Worm (Caenorhabditis elegans): ENCODE measurements around the gene pdhb-1.

Gene pdhb-1

DNA sequence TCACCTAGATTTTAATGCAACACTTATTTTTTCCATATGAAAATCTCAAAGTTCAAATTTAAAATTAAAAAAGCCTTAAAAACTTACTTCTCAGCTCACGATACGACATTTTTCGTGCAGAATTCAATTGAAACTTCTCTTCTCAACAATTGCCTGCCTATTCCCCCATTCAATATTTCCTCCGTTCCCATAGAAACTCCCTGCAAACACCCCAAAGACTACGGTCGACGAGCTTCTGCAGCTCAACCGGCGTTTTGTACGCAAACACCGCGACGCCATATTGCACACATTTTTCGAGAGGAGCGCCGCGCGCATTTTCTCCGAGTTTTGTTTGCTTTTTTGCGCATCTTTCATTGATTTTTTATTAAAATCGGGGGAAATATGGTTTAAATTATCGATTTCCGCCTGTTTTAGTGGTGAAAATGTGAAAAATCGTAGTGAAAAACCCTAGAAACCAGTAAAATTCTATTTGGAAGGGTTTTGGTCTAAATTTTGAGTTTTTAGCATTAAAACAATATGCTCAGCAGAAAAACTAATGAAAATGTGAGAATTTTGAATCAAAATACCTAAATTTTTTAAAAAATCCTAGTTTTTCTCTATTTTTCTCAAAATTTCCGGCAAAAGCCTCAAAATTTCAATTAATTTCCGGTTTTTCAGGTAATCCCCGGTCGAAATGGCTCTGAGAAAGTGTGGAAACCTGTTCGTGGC lies at the start of gene pdhb-1, which contains the start of gene dyf-3:
Gene pdhb-1, plus strand, starts transcription at position 658 of the 708 bp plus-strand sequence.
Gene dyf-3, minus strand, starts transcription at position 217 of the 708 bp plus-strand sequence.
- TF ChIP-seq ceh-9 (tag; optimal IDR thresholded peaks at IDR 0.05) = no peak
- TF ChIP-seq nfya-1 (tag; optimal IDR thresholded peaks at IDR 0.05; ENCODE audit: insufficient read depth) = peak; percentile 65
- no peak for TF ChIP-seq egl-27 (tag; optimal IDR thresholded peaks at IDR 0.05)
- peak; percentile 37 for TF ChIP-seq pha-4 (tag; optimal IDR thresholded peaks at IDR 0.05)
- TF ChIP-seq lin-15B (tag; optimal IDR thresholded peaks at IDR 0.05) = peak; percentile 33
- peak; percentile 28 for TF ChIP-seq elt-2 (tag; optimal IDR thresholded peaks at IDR 0.05)
- peak; percentile 58 for TF ChIP-seq hmg-11 (tag; optimal IDR thresholded peaks at IDR 0.05)
- no peak for TF ChIP-seq nhr-23 (tag; optimal IDR thresholded peaks at IDR 0.05)

DNA sequence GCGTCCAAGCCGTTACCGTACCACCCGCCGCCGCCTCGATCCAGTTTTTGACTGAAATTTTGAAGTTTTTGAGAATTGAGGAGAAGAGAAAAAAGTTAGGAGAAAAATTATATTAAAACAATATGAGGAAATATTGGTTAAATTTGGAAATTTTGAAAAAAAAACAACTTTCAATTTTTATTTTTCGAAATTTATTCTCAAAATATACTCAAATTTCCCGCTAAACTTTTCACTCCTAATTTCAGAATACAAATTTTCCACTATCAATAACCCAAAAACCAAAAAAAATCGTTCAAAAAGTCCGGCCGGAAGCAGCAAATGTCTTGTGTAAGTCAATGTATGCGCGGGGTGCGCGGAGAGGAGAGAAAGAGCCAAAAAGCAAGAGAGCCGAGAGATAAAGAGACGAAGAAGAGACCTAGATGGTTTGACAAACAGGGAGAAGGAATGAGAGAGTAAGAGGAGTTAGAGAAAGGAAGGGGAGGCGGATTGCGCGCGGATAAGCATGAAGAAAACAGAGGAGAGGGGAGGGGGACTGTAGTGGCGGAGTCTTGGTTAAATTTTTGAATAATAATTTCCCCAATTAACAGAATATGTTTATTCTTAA lies 49.4 kb upstream of the pdhb-1 start, which contains the start of gene elks-1:
Gene elks-1, minus strand, starts transcription at position 51 of the 604 bp plus-strand sequence.
- TF ChIP-seq snpc-4 (tag; optimal IDR thresholded peaks at IDR 0.05) (no peak), nhr-11 (tag; optimal IDR thresholded peaks at IDR 0.05) (no peak), aly-2 (tag; optimal IDR thresholded peaks at IDR 0.05) (no peak), nhr-25 (tag; optimal IDR thresholded peaks at IDR 0.05) (no peak), pha-4 (tag; optimal IDR thresholded peaks at IDR 0.05) (no peak), daf-12 (tag; optimal IDR thresholded peaks at IDR 0.05) (no peak), ceh-9 (tag; optimal IDR thresholded peaks at IDR 0.05) (no peak), hmg-11 (tag; optimal IDR thresholded peaks at IDR 0.05) (peak; percentile 37), elt-3 (tag; optimal IDR thresholded peaks at IDR 0.05) (no peak), nhr-23 (tag; optimal IDR thresholded peaks at IDR 0.05) (no peak), ceh-82 (tag; optimal IDR thresholded peaks at IDR 0.05) (no peak), lin-39 (tag; optimal IDR thresholded peaks at IDR 0.05) (peak; percentile 0), fkh-2 (tag; optimal IDR thresholded peaks at IDR 0.05) (no peak), unc-39 (tag; optimal IDR thresholded peaks at IDR 0.05) (no peak), ztf-4 (tag; optimal IDR thresholded peaks at IDR 0.05) (no peak), zag-1 (tag; optimal IDR thresholded peaks at IDR 0.05) (no peak), nfya-1 (tag; optimal IDR thresholded peaks at IDR 0.05; ENCODE audit: insufficient read depth) (peak; percentile 48), elt-2 (tag; optimal IDR thresholded peaks at IDR 0.05) (no peak)

DNA sequence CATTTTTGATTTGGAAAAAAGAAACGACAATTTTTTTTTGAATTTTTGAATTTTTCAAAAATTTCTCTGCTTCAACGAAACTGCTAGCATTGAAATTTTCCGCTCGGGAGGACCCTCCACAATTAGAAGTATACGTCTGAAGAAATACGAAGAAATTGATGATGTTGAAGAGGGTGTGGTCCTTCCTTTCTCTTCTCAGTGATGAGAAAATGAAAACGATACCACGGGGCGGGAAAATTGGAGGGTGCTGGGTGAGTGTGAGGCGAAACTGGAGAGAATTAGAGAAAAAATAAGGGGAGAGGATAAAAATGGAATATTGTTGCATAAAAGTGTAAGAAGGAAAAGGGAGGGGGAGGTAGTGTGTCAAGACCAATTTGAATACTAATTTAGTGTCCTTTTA lies 47.5 kb upstream of the pdhb-1 start:
- TF ChIP-seq nfya-1 (tag; optimal IDR thresholded peaks at IDR 0.05; ENCODE audit: insufficient read depth) (peak; percentile 0), unc-39 (tag; optimal IDR thresholded peaks at IDR 0.05) (no peak)

DNA sequence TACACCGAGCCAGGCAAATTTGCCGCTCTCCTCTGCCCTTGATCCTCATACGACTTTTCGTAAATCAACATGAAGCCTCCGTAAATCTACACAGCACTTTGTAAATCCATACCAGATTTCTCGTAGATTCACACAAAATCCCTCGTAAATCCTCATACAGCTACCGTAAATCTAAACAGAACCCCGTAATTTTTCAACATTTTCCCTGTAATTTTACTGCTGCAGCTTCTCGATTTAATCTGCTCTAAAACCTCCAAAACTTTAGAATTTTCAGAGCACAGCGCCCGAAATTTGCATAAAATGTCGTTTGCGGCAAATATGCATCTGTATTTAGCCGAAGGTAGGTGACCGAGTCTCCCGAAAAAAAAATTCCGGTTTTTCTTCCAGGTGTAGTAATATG lies 44.7 kb upstream of the pdhb-1 start, which contains the start of gene F42A6.1:
Gene F42A6.1, plus strand, starts transcription at position 301 of the 400 bp plus-strand sequence.
- no peak for TF ChIP-seq ceh-28 (tag; optimal IDR thresholded peaks at IDR 0.05)
- no peak for TF ChIP-seq nhr-12 (tag; optimal IDR thresholded peaks at IDR 0.05)
- TF ChIP-seq fos-1 (tag; optimal IDR thresholded peaks at IDR 0.05) = no peak
- no peak for TF ChIP-seq skn-1 (tag; optimal IDR thresholded peaks at IDR 0.05)
- TF ChIP-seq lin-15B (tag; optimal IDR thresholded peaks at IDR 0.05) = no peak
- TF ChIP-seq unc-39 (tag; optimal IDR thresholded peaks at IDR 0.05) = no peak
- TF ChIP-seq nhr-11 (tag; optimal IDR thresholded peaks at IDR 0.05) = no peak
- TF ChIP-seq nhr-23 (tag; optimal IDR thresholded peaks at IDR 0.05) = no peak
- no peak for TF ChIP-seq egl-5 (tag; optimal IDR thresholded peaks at IDR 0.05)
- TF ChIP-seq lin-39 (tag; optimal IDR thresholded peaks at IDR 0.05) = no peak
- TF ChIP-seq lsy-12 (tag; optimal IDR thresholded peaks at IDR 0.05) = no peak
- TF ChIP-seq nhr-67 (tag; optimal IDR thresholded peaks at IDR 0.05) = no peak
- TF ChIP-seq R02D3.7 (tag; optimal IDR thresholded peaks at IDR 0.05) = no peak
- TF ChIP-seq unc-62 (GFP tag; optimal IDR thresholded peaks at IDR 0.05) = no peak
- no peak for TF ChIP-seq ama-1 (optimal IDR thresholded peaks at IDR 0.05)
- no peak for TF ChIP-seq elt-2 (tag; optimal IDR thresholded peaks at IDR 0.05)
- TF ChIP-seq jun-1 (tag; optimal IDR thresholded peaks at IDR 0.05) = no peak
- no peak for TF ChIP-seq ceh-16 (tag; optimal IDR thresholded peaks at IDR 0.05)

DNA sequence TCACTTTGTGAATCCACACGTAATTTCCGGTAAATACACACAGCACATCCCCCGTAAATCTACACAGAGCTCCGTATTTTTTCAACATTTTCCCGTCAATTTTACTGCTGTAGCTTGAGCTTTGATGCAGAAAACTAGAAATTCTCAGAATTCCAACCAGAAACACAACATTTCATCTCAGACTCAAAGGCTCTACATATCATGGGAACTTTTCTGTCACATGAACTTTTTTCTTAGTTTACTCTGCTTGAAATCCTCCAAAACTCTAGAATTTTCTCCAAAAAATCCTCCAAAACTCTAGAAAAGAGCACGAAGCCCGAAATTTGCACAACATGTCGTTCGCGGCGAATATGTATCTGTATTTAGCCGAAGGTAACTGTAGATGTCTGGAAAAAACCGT lies 36.3 kb upstream of the pdhb-1 start, which contains the start of gene Y55H10A.2:
Gene Y55H10A.2, plus strand, starts transcription at position 301 of the 400 bp plus-strand sequence.
- TF ChIP-seq R02D3.7 (tag; optimal IDR thresholded peaks at IDR 0.05) (no peak), elt-2 (tag; optimal IDR thresholded peaks at IDR 0.05) (no peak), hmg-11 (tag; optimal IDR thresholded peaks at IDR 0.05) (no peak), nhr-237 (tag; optimal IDR thresholded peaks at IDR 0.05) (no peak), ceh-9 (tag; optimal IDR thresholded peaks at IDR 0.05) (no peak), ceh-28 (tag; optimal IDR thresholded peaks at IDR 0.05) (no peak), unc-39 (tag; optimal IDR thresholded peaks at IDR 0.05) (no peak), nhr-23 (tag; optimal IDR thresholded peaks at IDR 0.05) (no peak), ama-1 (optimal IDR thresholded peaks at IDR 0.05) (no peak), nhr-11 (tag; optimal IDR thresholded peaks at IDR 0.05) (no peak)
